Fruit fly (Drosophila melanogaster) whole organism, pupa: ENCODE results near the gene CG17105.

Experiments used
- CG10348 ChIP-seq: fragments of 200-800 bp; sonication (Bioruptor generic); IDR thresholded peaks from 2 replicates; pipeline ENCODE4 v1.3.6; 2022; ENCODE audit warnings: missing biosample characterization, missing genetic modification characterization
- CG12605 ChIP-seq: fragments of 200-800 bp; sonication (Bioruptor generic); IDR thresholded peaks from 2 replicates; pipeline ENCODE4 v1.3.6; 2022; ENCODE audit warnings: missing biosample characterization, missing genetic modification characterization
- CG13204 ChIP-seq: fragments of 200-800 bp; sonication (Bioruptor generic); optimal IDR thresholded peaks from 2 replicates; lab custom pipeline; 2018; ENCODE audit warnings: missing biosample characterization, mild to moderate bottlenecking, missing genetic modification characterization, moderate library complexity
- CG14655 ChIP-seq: fragments of 200-800 bp; sonication (Bioruptor generic); optimal IDR thresholded peaks from 3 replicates; lab custom pipeline; 2017; ENCODE audit warnings: mild to moderate bottlenecking, missing biosample characterization, missing genetic modification reagents, missing genetic modification characterization
- CG15710 ChIP-seq: fragments of 200-800 bp; sonication (Bioruptor generic); optimal IDR thresholded peaks from 2 replicates; lab custom pipeline; 2018; ENCODE audit warnings: missing biosample characterization, mild to moderate bottlenecking, missing genetic modification characterization, moderate library complexity
- CG17806 ChIP-seq: fragments of 200-800 bp; sonication (Bioruptor generic); optimal IDR thresholded peaks from 2 replicates; lab custom pipeline; 2018; ENCODE audit warnings: missing biosample characterization, mild to moderate bottlenecking, missing genetic modification characterization, moderate library complexity
- CG32121 ChIP-seq: fragments of 200-800 bp; sonication (Bioruptor generic); IDR thresholded peaks from 2 replicates; pipeline ENCODE4 v1.3.6; 2022; ENCODE audit warnings: missing biosample characterization, missing genetic modification characterization
- CG34367 ChIP-seq: fragments of 200-800 bp; sonication (Bioruptor generic); optimal IDR thresholded peaks from 2 replicates; lab custom pipeline; 2018; ENCODE audit warnings: missing biosample characterization, mild to moderate bottlenecking, missing genetic modification characterization
- CG4496 ChIP-seq: fragments of 200-800 bp; sonication (Bioruptor generic); IDR thresholded peaks from 3 replicates; pipeline ENCODE4 v1.3.6; 2022; ENCODE audit warnings: missing biosample characterization, missing genetic modification characterization
- CG8159 ChIP-seq: fragments of 200-800 bp; sonication (Bioruptor generic); optimal IDR thresholded peaks from 3 replicates; lab custom pipeline; 2018; ENCODE audit warnings: missing biosample characterization, mild to moderate bottlenecking, missing genetic modification characterization, moderate library complexity
- CG8301 ChIP-seq: fragments of 200-800 bp; sonication (Bioruptor generic); optimal IDR thresholded peaks from 2 replicates; lab custom pipeline; 2018; ENCODE audit warnings: missing biosample characterization, mild to moderate bottlenecking, missing genetic modification characterization
- CG9948 ChIP-seq: fragments of 200-800 bp; sonication (Bioruptor generic); optimal IDR thresholded peaks from 2 replicates; lab custom pipeline; 2018; ENCODE audit warnings: missing biosample characterization, mild to moderate bottlenecking, missing genetic modification characterization, moderate library complexity
- D1 ChIP-seq: fragments of 200-800 bp; sonication (Bioruptor generic); optimal IDR thresholded peaks from 2 replicates; lab custom pipeline; 2018; ENCODE audit warnings: missing biosample characterization, mild to moderate bottlenecking, missing genetic modification characterization, moderate library complexity
- EcR ChIP-seq: fragments of 200-800 bp; sonication (Bioruptor generic); optimal IDR thresholded peaks from 3 replicates; lab custom pipeline; 2019; ENCODE audit warnings: missing biosample characterization, missing genetic modification characterization, mild to moderate bottlenecking, moderate library complexity, missing genetic modification reagents
- Ets98B ChIP-seq: fragments of 200-800 bp; sonication (Bioruptor generic); IDR thresholded peaks from 2 replicates; pipeline ENCODE4 v1.3.6; 2022; ENCODE audit warnings: missing biosample characterization, missing genetic modification characterization
- Pif1A ChIP-seq: fragments of 200-800 bp; sonication (Bioruptor generic); optimal IDR thresholded peaks from 3 replicates; lab custom pipeline; 2016; ENCODE audit warnings: missing biosample characterization, missing genetic modification characterization
- Pif1B ChIP-seq: fragments of 200-800 bp; sonication (Bioruptor generic); optimal IDR thresholded peaks from 3 replicates; lab custom pipeline; 2016; ENCODE audit warnings: missing biosample characterization, missing genetic modification characterization
- Snoo ChIP-seq: fragments of 200-800 bp; sonication (Bioruptor generic); optimal IDR thresholded peaks from 3 replicates; lab custom pipeline; 2017; ENCODE audit warnings: missing biosample characterization, mild to moderate bottlenecking, missing genetic modification characterization, inconsistent platforms
- fd96Ca ChIP-seq: fragments of 200-800 bp; sonication (Bioruptor generic); IDR thresholded peaks from 3 replicates; pipeline ENCODE4 v1.3.6; 2022; ENCODE audit warnings: missing biosample characterization, missing genetic modification characterization
- gl ChIP-seq: fragments of 200-800 bp; sonication (Bioruptor generic); optimal IDR thresholded peaks from 2 replicates; lab custom pipeline; 2018; ENCODE audit warnings: missing biosample characterization, mild to moderate bottlenecking, missing genetic modification characterization
- rn ChIP-seq: fragments of 200-800 bp; sonication (Bioruptor generic); IDR thresholded peaks from 2 replicates; pipeline ENCODE4 v1.3.6; 2022; ENCODE audit warnings: missing biosample characterization, missing genetic modification characterization

CG17105 gene

DNA sequence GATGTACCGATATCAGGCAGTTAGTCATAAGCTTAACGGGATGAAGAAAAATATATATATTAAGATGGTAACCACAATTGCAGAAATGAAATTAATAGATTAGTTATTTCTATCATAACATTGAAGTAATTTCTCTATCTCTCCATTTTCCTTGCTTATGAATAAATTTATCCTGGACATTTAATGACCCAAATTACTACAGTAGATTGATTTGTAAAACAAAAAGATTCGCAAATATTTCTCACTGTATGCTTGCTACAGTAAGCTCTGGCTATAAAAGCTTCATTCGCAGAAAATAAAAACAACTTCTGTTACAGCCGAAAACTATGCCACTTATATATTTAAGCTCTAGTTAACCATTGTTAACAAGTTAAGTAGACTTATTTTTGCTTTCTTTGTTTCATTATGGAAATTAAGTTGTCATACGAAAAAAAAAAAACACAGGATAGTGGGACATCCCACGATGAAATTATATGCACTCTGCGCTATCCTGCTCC, at the start of gene CG17105:
CG17105 (plus strand) TSS at position 447 of the 497 bp plus-strand sequence.
- no peak for TF ChIP-seq Pif1A
- TF ChIP-seq CG14655 (GFP tag; lab: Kevin White, UChicago): no peak
- TF ChIP-seq Pif1B (GFP tag; lab: Kevin White, UChicago): no peak
- TF ChIP-seq CG4496: 0 out of 3 replicates have a peak, but pooled peaks have one; percentile 20
- no peak for TF ChIP-seq CG13204 (GFP tag; lab: Kevin White, UChicago)

DNA sequence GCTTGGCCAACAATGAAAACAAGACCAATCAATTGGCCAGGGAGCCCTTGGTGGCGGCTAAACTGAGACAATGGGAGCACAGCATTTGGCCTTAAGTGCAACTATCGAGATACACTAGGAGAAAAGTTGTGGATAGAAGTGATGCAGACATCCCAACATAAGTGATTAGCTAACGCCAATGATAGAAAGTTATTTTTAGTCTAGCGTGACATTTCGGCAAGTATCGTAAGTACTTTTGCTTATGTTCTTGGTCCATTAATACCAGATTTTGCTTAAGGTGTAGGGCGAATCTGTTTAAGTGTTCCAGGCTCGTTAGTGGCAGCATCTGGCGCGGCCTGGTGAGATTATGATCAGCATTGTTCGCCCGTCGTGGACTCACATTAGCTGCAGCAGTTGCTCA, 48.1 kb upstream of the CG17105 start:
- 0 out of 3 replicates have a peak, but pooled peaks have one; percentile 15 for TF ChIP-seq CG4496
- TF ChIP-seq CG8301 (tag; lab: Kevin White, UChicago): no peak
- TF ChIP-seq rn: no peak
- TF ChIP-seq CG34367 (tag; lab: Kevin White, UChicago): peak; percentile 25
- TF ChIP-seq CG8159 (tag; lab: Kevin White, UChicago): peak; percentile 51
- TF ChIP-seq CG32121 (GFP tag; lab: Robert Waterston, UW): no peak
- TF ChIP-seq CG13204 (GFP tag; lab: Kevin White, UChicago): no peak
- peak; percentile 26 for TF ChIP-seq CG14655 (GFP tag; lab: Kevin White, UChicago)

DNA sequence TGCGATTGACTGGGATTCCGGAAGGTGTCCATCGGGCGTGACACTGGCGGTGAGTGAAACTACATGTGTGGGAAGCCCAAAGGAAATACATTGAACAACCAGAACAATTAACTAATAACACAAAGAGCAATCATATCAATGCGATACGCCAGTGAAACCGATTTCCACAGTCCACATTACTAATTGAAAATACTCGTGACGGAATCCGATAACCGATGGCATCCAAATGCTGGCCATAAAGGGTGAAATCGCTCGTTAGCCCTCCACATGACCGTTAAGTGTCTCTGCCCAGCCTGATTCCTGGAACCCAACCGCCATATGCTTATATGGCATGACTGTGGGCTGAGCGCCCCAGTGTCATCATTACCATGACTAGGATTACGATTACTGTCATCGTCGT, 42.5 kb upstream of the CG17105 start, which contains the start of gene CG7329:
CG7329 (minus strand) TSS at position 101 of the 400 bp plus-strand sequence.
- no peak for TF ChIP-seq CG8159 (tag; lab: Kevin White, UChicago)
- no peak for TF ChIP-seq Pif1A
- no peak for TF ChIP-seq gl (tag; lab: Kevin White, UChicago)
- TF ChIP-seq Ets98B (GFP tag; lab: Robert Waterston, UW): no peak
- no peak for TF ChIP-seq CG32121 (GFP tag; lab: Robert Waterston, UW)

DNA sequence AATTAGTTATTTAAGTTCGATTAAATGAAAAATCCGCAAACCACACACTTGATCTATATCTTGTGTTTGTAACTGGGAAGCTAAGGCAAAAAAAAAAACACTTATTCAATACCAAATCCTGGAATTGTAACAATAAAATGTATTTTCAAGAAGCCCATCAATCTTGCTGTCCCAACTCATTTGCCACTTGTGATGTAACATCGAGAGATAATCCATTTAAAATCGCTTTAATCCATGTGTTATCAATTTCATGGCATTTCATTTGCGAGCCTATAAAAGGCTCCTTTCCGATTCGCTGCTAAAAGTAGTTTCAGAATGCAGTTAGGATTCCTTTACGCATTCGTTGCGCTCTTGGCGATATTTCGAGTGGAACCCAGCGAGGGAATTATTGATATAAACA, 41.2 kb upstream of the CG17105 start, which contains the start of gene CG31872:
CG31872 (plus strand) TSS at position 301 of the 400 bp plus-strand sequence.
- TF ChIP-seq Pif1B (GFP tag; lab: Kevin White, UChicago) (no peak), rn (no peak)

- TF ChIP-seq rn (no peak), EcR (no peak), CG10348 (no peak), Snoo (no peak), fd96Ca (GFP tag; lab: Robert Waterston, UW) (no peak), CG9948 (tag; lab: Kevin White, UChicago) (no peak), CG14655 (GFP tag; lab: Kevin White, UChicago) (no peak), CG13204 (GFP tag; lab: Kevin White, UChicago) (no peak), CG8301 (tag; lab: Kevin White, UChicago) (no peak)
- TF ChIP-seq, all 21 proteins: peak for 0
Measured at dm6 chr2L:10643671-10644070, 37.2 kb upstream of the CG17105 start, which contains the start of gene CG18284. TSS of gene CG18284 (plus strand) at chr2L:10643971.

DNA sequence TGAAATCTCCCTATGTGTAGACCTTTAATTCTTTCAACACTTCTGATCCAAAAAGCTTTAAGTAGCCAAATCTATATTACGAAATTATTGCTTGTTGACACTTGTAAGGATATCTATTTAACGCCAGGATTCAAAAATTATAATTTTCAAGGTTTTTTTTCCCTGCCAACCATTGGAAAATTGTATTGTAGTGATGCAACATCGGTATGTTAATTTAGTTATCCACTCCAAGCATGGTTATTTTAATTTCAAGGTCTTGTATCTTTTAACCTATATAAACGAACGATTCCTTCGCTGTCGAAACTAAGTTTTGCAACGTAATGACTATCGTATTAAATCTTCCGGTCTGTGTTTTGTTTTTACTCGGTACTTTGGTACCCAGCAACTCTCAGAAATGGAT, 34.7 kb upstream of the CG17105 start, which contains the start of gene CG17097:
CG17097 (plus strand) TSS at position 301 of the 400 bp plus-strand sequence.
- TF ChIP-seq CG14655 (GFP tag; lab: Kevin White, UChicago): no peak
- TF ChIP-seq, all 21 proteins: peak for 0

- no peak for TF ChIP-seq CG4496
- TF ChIP-seq CG12605 (GFP tag; lab: Robert Waterston, UW): no peak
- no peak for TF ChIP-seq EcR
- TF ChIP-seq Pif1B (GFP tag; lab: Kevin White, UChicago): no peak
- TF ChIP-seq D1 (tag; lab: Kevin White, UChicago): no peak
- no peak for TF ChIP-seq fd96Ca (GFP tag; lab: Robert Waterston, UW)
- TF ChIP-seq CG34367 (tag; lab: Kevin White, UChicago): no peak
- no peak for TF ChIP-seq CG32121 (GFP tag; lab: Robert Waterston, UW)
- no peak for TF ChIP-seq rn
- TF ChIP-seq CG10348: no peak
- no peak for TF ChIP-seq CG9948 (tag; lab: Kevin White, UChicago)
- no peak for TF ChIP-seq Ets98B (GFP tag; lab: Robert Waterston, UW)
- TF ChIP-seq CG8159 (tag; lab: Kevin White, UChicago): no peak
- no peak for TF ChIP-seq Pif1A
- no peak for TF ChIP-seq CG15710
- TF ChIP-seq Snoo: no peak
- TF ChIP-seq CG13204 (GFP tag; lab: Kevin White, UChicago): no peak
Measured at dm6 chr2L:10646726-10647125, 34.1 kb upstream of the CG17105 start.

DNA sequence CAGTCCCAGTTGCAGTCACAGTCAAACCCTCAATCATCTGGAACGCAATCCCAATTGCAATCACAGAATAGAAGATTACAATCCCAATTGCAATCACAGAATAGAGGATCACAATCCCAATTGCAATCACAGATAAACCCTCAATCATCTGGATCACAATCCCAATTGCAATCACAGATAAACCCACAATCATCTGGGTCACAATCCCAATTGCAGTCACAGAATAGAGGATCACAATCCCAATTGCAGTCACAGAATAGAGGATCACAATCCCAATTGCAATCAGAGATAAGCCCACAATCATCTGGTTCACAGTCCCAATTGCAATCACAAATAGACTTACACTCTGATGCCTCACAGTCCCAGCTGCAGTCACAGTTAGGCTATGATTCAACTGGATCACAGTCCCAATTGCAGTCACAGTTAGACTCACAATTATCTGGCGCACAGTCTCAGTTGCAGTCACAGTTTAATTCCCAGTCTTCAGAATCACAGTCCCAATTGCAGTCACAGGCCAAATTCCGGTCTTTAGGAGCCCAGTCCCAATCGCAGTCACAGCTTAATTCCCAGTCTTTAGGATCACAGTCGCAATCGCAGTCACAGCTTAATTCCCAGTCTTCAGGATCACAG, 33.0 kb upstream of the CG17105 start:
- TF ChIP-seq CG32121 (GFP tag; lab: Robert Waterston, UW) (no peak), gl (tag; lab: Kevin White, UChicago) (no peak), CG9948 (tag; lab: Kevin White, UChicago) (no peak), CG8159 (tag; lab: Kevin White, UChicago) (no peak), Pif1B (GFP tag; lab: Kevin White, UChicago) (no peak), Snoo (no peak), CG10348 (no peak), EcR (no peak), CG13204 (GFP tag; lab: Kevin White, UChicago) (no peak), rn (no peak), CG15710 (no peak), CG17806 (no peak), Pif1A (no peak), Ets98B (GFP tag; lab: Robert Waterston, UW) (no peak), fd96Ca (GFP tag; lab: Robert Waterston, UW) (no peak), CG4496 (no peak), CG14655 (GFP tag; lab: Kevin White, UChicago) (no peak), CG34367 (tag; lab: Kevin White, UChicago) (no peak), CG12605 (GFP tag; lab: Robert Waterston, UW) (no peak)
